Worm (Caenorhabditis elegans) whole organism, late embryonic: ENCODE measurements around the gene srh-80.

Experiments
- F13H6.1 ChIP-seq: sonication (generic microtip); optimal IDR thresholded peaks from 2 replicates; lab custom pipeline; 2016; ENCODE audit warnings: missing genetic modification characterization, missing compliant biosample characterization
- Y22D7AL.16 ChIP-seq: sonication (generic microtip); optimal IDR thresholded peaks from 2 replicates; lab custom pipeline; 2016; ENCODE audit warnings: missing genetic modification characterization, missing compliant biosample characterization
- ama-1 ChIP-seq: fragments of 150-350 bp; optimal IDR thresholded peaks from 2 replicates; lab custom pipeline; 2014
- ceh-45 ChIP-seq: fragments of 200-800 bp; sonication (Bioruptor generic); IDR thresholded peaks from 2 replicates; pipeline ENCODE4 v1.3.6; 2022; ENCODE audit warnings: missing genetic modification reagents, missing genetic modification characterization, missing compliant biosample characterization
- ceh-48 ChIP-seq: sonication (generic microtip); optimal IDR thresholded peaks from 2 replicates; lab custom pipeline; 2016; ENCODE audit warnings: missing genetic modification characterization, inconsistent platforms, missing compliant biosample characterization
- che-1 ChIP-seq: sonication (generic microtip); optimal IDR thresholded peaks from 2 replicates; lab custom pipeline; 2016; ENCODE audit warnings: mild to moderate bottlenecking, missing genetic modification characterization, missing compliant biosample characterization
- elt-4 ChIP-seq: sonication (generic microtip); optimal IDR thresholded peaks from 2 replicates; lab custom pipeline; 2016; ENCODE audit warnings: missing genetic modification characterization, missing compliant biosample characterization
- hlh-15 ChIP-seq: sonication (generic microtip); optimal IDR thresholded peaks from 2 replicates; lab custom pipeline; 2016; ENCODE audit warnings: missing genetic modification characterization, missing compliant biosample characterization
- hlh-8 ChIP-seq: sonication (generic microtip); optimal IDR thresholded peaks from 2 replicates; lab custom pipeline; 2016; ENCODE audit warnings: missing genotype, missing genetic modification characterization, missing compliant biosample characterization
- mec-3 ChIP-seq: sonication (generic microtip); optimal IDR thresholded peaks from 2 replicates; lab custom pipeline; 2016; ENCODE audit warnings: borderline replicate concordance, missing genetic modification characterization, missing compliant biosample characterization
- nhr-11 ChIP-seq: fragments of 150-350 bp; optimal IDR thresholded peaks from 2 replicates; lab custom pipeline; 2014; ENCODE audit warnings: missing biosample characterization, missing genetic modification characterization
- odd-2 ChIP-seq: sonication (generic microtip); optimal IDR thresholded peaks from 2 replicates; lab custom pipeline; 2017; ENCODE audit warnings: antibody characterized with exemption, mild to moderate bottlenecking, missing genetic modification characterization, missing compliant biosample characterization
- tbx-7 ChIP-seq: sonication (generic microtip); optimal IDR thresholded peaks from 2 replicates; lab custom pipeline; 2016; ENCODE audit warnings: missing genotype, missing genetic modification characterization, missing compliant biosample characterization

DNA sequence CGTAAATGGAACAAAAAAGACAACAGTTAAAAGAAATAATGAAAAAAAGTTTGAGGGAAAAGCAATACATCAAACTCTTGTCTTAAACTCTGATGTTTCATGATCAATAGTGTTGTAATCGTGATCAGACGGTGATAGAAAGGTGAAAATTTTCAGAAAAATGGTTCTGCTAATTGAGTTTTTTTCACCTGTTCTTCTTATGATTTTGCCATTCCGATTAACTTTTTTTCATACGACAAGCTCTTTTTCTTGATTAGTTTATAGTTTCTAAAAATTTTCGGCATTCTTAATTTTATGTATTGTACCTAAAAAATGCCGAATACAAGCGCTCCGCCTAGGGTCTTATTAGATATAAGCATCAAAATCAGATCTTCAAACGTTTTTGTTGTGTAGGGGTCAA is 4.0 kb upstream of the srh-80 start:
- no peak for TF ChIP-seq elt-4 (tag; lab: Kevin White, UChicago)
- TF ChIP-seq odd-2 (tag; lab: Kevin White, UChicago) = no peak
- TF ChIP-seq hlh-15 = no peak
- TF ChIP-seq ceh-45 = no peak
- no peak for TF ChIP-seq F13H6.1 (tag; lab: Kevin White, UChicago)
- no peak for TF ChIP-seq che-1 (tag; lab: Kevin White, UChicago)
- no peak for TF ChIP-seq hlh-8 (tag; lab: Kevin White, UChicago)
- no peak for TF ChIP-seq nhr-11 (tag; lab: Kevin White, UChicago)
- no peak for TF ChIP-seq Y22D7AL.16 (tag; lab: Kevin White, UChicago)
- no peak for TF ChIP-seq tbx-7
- TF ChIP-seq ceh-48 = no peak
- TF ChIP-seq mec-3 (tag; lab: Kevin White, UChicago) = no peak
- no peak for TF ChIP-seq ama-1 (lab: Kevin White, UChicago)
